Fruit fly (Drosophila melanogaster) Kc167 (cell line): ENCODE data around the gene CG32040.

Source experiments
- Myc ChIP-seq: fragments of >200 bp; optimal IDR thresholded peaks from 2 replicates; lab custom pipeline; 2017; ENCODE audit warnings: missing external identifiers
- Sin3A ChIP-seq: fragments of >200 bp; optimal IDR thresholded peaks from 2 replicates; lab custom pipeline; 2018; ENCODE audit warnings: missing external identifiers
- h ChIP-seq: fragments of >200 bp; optimal IDR thresholded peaks from 3 replicates; lab custom pipeline; 2018; ENCODE audit warnings: missing external identifiers
- insv ChIP-seq: fragments of >200 bp; optimal IDR thresholded peaks from 3 replicates; lab custom pipeline; 2018; ENCODE audit warnings: missing external identifiers
- psq ChIP-seq: fragments of >200 bp; optimal IDR thresholded peaks from 2 replicates; lab custom pipeline; 2017; ENCODE audit warnings: missing external identifiers
- ttk ChIP-seq: sonication (Bioruptor generic); optimal IDR thresholded peaks from 2 replicates; lab custom pipeline; 2017; ENCODE audit warnings: missing external identifiers

Gene CG32040

DNA sequence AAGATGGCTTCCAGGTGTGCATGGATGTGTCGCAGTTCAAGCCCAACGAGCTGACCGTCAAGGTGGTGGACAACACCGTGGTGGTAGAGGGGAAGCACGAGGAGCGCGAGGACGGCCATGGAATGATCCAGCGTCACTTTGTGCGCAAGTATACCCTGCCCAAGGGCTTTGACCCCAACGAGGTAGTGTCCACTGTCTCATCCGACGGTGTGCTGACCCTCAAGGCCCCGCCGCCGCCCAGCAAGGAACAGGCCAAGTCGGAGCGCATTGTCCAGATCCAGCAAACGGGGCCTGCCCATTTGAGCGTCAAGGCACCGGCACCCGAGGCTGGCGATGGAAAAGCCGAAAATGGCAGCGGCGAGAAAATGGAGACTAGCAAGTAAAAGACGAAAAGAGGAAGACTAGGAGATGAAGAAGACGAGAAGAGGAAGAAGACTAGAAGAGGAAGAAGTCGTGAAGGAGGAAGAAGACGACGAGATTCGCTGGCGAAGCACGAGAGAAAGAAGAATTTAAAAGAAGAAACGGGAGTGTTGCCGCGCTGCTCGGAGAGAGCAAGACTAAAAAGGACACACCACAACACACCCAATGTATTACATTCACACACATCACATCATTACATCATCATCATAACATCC is 30.7 kb downstream of the CG32040 start:
- TF ChIP-seq insv (no peak), psq (no peak), Sin3A (lab: Kevin White, UChicago) (no peak), ttk (no peak), Myc (lab: Kevin White, UChicago) (no peak), h (lab: Kevin White, UChicago) (no peak)

DNA sequence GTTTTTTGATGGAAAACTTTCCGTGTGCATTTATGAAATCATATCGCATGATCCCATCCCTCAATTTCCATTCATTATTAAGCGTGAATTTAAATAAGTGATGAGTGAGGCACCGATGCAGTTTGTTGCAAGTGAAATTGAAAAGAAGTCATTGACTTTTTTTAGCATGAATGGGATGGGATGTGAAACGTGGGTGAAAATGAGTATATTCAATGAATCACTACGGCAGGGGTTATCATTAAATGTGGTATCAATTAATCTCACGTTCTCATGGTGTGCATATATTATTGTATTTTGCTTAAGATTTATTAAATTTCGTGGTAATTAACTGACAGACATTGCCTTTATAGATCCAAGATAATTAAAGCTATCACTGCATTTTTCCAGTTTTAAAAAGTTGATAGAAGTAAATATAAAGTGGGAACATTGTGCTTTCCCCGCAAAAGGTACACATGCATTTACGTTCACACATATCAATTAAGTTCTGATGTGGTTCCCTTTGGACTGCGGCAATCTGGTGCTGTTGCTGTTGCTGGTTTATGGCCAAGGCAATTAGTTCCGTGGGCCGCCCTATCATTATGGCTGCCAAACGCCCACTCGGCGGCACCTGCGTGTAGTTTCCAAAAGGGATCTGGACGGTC is 37.6 kb downstream of the CG32040 start:
- TF ChIP-seq psq (no peak), Myc (lab: Kevin White, UChicago) (no peak), ttk (no peak), Sin3A (lab: Kevin White, UChicago) (no peak), insv (no peak), h (lab: Kevin White, UChicago) (no peak)

DNA sequence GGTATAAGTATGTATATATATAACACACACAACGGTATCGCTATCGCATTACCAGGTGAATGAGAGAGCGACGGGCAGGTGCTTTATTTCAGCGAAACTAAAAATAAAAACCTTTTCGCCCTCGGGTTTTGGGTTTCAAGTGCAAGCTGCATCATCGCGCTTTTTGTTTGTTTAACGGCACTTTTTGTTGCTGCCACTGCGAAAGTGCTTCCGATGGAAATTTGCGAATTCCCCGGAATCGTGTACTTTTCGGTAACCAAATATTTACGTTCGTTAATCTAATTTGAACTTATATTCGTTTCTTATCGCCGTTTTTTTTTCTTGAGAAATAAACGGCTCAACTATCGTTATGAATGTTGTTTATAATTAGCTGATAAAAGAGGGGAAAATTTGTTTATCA is 42.2 kb downstream of the CG32040 start:
- TF ChIP-seq ttk (no peak), Sin3A (lab: Kevin White, UChicago) (no peak), h (lab: Kevin White, UChicago) (no peak), insv (no peak), Myc (lab: Kevin White, UChicago) (no peak), psq (no peak)

DNA sequence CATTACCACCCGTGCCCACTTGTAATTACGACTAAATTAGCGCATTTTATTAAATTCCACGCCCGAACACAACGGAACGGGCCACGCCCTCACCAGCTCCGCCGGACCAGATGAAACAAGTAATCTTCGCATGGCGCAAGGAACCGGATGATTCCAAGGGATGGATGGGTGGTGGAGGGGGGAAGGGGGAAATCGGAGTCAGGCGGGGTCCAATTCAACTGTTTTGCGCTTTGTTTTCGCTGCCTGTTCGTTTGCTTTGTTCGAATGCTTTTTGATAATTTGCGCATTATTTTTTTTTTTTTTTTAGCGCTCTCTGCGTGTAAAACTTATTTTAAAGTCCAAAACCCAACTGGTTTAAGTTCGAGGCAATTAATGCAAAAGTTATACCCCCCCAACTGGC is 42.9 kb downstream of the CG32040 start:
- no peak for TF ChIP-seq Myc (lab: Kevin White, UChicago)
- no peak for TF ChIP-seq insv
- TF ChIP-seq psq: no peak
- no peak for TF ChIP-seq Sin3A (lab: Kevin White, UChicago)
- no peak for TF ChIP-seq h (lab: Kevin White, UChicago)
- TF ChIP-seq ttk: no peak

DNA sequence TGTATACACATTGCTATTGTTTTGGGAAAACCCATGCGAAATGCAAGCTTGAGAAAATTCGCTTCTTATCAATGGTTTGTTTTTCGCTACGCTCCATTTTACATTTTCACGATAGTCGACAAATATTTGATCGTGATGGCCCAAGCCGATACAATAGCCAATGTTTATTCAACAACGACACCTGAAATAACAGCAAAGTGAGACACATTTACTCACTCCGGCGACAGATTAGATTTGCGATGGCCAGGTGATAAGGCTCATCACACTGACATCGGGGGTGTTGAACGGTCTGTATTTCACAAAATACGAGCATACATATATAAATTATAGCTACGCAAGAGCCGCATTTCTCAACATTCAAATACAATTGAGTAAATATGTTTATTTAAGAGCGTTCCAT is 43.3 kb downstream of the CG32040 start:
- TF ChIP-seq h (lab: Kevin White, UChicago): no peak
- no peak for TF ChIP-seq Myc (lab: Kevin White, UChicago)
- no peak for TF ChIP-seq insv
- TF ChIP-seq Sin3A (lab: Kevin White, UChicago): no peak
- TF ChIP-seq ttk: no peak
- no peak for TF ChIP-seq psq

DNA sequence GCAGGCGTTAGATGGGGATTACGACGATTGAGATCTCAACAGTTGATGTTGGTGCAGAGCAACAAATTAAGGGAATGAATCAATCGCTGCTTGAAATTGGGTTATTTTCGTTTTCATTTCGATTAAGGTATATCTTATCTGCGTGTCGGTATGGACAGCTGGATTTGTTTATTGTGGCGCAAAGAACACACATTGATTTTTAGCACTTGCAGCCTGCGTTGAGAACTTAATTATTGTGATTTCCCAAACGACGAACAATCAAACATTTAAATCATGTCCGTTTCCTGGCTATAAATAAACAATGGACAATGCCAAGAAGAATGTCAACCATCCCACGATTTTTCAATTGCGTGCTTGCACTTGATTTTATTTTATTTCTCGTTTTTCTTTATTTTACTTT is 44.2 kb downstream of the CG32040 start:
- TF ChIP-seq psq: no peak
- TF ChIP-seq Sin3A (lab: Kevin White, UChicago): no peak
- TF ChIP-seq ttk: no peak
- no peak for TF ChIP-seq insv
- TF ChIP-seq Myc (lab: Kevin White, UChicago): no peak
- TF ChIP-seq h (lab: Kevin White, UChicago): no peak

DNA sequence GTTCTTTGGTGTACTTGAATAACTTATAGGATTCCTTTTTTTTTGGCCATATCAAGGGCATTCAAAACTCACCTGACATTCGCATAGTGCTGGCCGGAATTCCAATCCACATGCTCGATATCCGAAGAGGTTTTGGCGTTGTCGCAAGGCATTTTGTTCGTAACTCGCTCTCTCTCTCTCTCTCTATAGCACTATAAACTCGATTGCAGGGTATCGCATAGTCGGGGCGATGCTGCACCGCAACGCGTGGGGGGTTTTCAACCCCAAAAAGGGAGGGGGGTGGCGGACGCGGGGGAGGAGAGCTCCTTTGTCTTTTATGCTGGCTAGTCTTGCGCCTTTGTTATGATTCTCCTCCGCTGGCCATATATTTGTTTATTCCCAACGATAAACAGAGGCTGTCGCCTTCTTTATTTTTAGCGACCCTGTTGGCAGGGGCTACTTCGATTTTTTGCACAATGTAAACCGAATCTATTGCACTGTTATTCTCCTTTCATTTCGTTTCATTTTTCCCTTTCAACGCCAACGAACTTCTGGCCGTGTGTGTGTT is 44.7 kb downstream of the CG32040 start:
- TF ChIP-seq ttk (no peak), Myc (lab: Kevin White, UChicago) (no peak), psq (no peak), Sin3A (lab: Kevin White, UChicago) (no peak), h (lab: Kevin White, UChicago) (no peak), insv (no peak)

DNA sequence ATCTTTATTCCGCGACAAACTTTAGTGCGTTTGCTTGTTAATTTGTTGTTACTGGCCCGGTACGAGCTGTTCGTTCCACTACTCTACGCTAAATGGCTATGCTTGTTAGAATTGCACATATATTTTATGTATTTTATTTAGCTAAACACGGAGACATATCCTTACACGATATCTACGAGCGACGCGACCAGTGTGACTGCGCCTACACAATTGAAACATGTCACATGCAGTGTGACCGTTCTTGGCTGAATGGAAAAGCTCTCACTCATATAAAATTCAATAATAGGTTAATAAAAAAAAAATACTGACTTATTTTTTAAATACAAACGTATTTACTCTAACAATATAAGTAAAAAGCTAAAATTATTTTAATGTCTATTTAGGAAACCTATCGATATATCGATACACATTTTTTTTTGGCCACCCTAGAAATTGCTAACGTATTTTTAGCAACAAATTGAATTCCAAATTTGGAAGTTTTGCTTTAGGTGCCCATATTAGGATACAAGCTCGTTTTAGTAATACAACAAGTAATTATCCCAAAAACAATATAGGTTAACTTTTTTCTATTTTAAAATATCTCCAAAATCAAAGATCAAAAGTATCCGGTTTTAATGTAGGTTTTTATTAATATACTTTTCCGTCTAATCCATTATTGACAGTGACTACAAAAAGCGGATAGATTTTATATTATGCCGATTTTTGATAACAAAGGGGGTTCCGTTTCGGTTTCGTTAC is 45.3 kb downstream of the CG32040 start, which contains the start of gene CG4080:
CG4080 (minus strand) TSS at position 215 of the 738 bp plus-strand sequence.
- TF ChIP-seq Sin3A (lab: Kevin White, UChicago): no peak
- TF ChIP-seq psq: no peak
- TF ChIP-seq insv: no peak
- no peak for TF ChIP-seq Myc (lab: Kevin White, UChicago)
- no peak for TF ChIP-seq h (lab: Kevin White, UChicago)
- TF ChIP-seq ttk: no peak

DNA sequence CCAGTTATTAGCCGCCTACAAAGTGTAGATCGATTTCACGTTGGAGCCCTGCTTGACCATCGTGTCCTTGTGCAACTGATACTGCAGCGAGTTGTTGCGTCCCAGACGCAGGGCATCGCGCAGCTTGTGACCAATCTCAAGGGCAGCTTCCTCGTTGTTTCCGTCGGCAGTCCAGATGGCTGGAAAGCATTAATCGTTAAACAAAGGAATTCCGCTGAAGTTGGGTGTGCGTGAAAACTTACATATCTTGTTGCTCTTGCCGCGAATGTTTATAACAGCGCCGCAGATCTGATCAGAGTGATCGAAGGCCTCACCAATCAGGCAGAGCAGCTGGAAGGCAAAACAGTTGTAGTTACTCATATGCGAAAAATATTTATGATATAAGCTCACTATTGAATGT is 46.0 kb downstream of the CG32040 start:
- TF ChIP-seq h (lab: Kevin White, UChicago) (no peak), Sin3A (lab: Kevin White, UChicago) (no peak), ttk (no peak), Myc (lab: Kevin White, UChicago) (no peak), insv (no peak), psq (no peak)

DNA sequence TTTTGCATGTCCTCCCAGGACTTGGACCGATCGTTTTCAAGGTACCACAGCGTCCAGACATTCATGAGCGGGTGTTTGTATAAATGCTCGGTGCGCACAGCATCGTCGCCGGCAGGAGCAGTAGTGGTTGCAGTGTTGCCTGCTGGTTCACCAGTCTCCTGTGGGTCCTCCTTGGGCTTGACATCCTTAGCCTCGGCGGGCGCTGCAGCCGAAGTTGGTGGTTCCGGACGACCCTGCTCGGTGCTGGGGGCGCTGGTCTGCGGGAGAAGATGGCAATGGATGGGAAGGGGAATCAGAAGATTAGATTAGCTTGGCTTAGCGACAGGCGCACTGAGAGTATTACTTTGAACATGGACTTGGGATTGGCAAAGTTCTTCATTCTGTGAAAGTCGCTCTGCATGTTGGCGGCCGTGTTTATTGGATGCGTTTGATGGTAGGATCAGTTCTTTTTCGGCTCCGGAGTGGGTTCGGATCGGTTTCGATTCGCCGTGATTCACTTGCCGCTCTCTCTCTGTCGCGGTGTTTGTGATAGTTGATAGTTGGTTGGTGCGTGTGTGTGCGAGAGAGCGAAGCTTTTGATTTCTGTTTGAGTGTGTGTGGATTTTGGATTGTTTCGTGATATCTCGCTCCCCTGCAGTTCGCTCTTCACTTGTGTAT is 47.0 kb downstream of the CG32040 start:
- TF ChIP-seq h (lab: Kevin White, UChicago) (no peak), Myc (lab: Kevin White, UChicago) (no peak), insv (no peak), Sin3A (lab: Kevin White, UChicago) (no peak), ttk (no peak), psq (no peak)

DNA sequence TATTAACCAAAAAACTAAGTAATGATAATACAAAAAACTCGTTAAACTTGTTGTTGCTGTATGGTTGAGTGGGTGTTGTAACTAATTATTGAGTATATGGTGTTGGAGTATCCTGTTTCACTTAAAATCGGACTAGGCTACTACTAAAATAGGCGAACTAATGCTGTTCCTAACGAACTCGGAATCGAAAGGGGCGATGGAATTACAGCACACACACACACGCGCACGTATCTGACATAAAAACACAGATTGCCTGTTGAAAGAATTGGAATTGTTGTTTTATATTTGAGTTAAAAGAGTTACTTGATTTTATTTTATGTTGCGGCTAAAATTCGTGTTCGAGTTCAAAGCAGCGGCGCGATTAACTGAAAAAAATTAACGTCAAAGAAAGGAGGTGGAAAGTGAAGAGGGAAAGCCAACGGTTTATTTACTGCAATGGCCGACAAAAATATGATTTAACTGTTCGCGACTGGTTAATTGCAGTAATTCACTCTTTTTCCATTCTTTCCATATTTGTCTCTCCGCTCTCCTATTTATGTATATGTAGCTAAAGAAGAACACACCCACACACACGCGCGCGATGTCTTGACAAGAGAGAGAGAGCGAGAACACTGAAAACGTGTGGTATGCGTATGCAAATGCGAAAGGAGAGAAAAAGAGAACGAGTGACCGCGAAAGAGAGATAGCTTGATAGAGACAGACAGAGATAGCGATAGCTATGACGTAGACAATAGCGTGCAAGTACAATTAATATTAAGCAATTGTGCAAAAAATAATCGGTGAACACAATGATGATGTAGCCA is 47.7 kb downstream of the CG32040 start:
- TF ChIP-seq insv: no peak
- no peak for TF ChIP-seq Sin3A (lab: Kevin White, UChicago)
- TF ChIP-seq Myc (lab: Kevin White, UChicago): no peak
- TF ChIP-seq h (lab: Kevin White, UChicago): no peak
- no peak for TF ChIP-seq psq
- no peak for TF ChIP-seq ttk
